Worm (Caenorhabditis elegans) whole organism, mixed stage, embryonic: ENCODE data around the gene C56G2.4.

Experiments used
- bed-3 ChIP-seq: fragments of 200-800 bp; sonication (Bioruptor generic); optimal IDR thresholded peaks from 3 replicates; lab custom pipeline; 2018; ENCODE audit warnings: mild to moderate bottlenecking, missing genetic modification characterization, moderate library complexity, missing compliant biosample characterization
- lin-13 ChIP-seq: fragments of 150-350 bp; optimal IDR thresholded peaks from 2 replicates; lab custom pipeline; 2014; ENCODE audit warnings: missing biosample characterization, missing genetic modification characterization
- mls-2 ChIP-seq: sonication (generic microtip); optimal IDR thresholded peaks from 2 replicates; lab custom pipeline; 2016; ENCODE audit warnings: mild to moderate bottlenecking, missing genetic modification characterization, moderate library complexity, missing compliant biosample characterization
- nhr-237 ChIP-seq: fragments of 150-350 bp; optimal IDR thresholded peaks from 2 replicates; lab custom pipeline; 2014; ENCODE audit warnings: missing biosample characterization, missing genetic modification characterization
- pha-4 ChIP-seq: fragments of 150-350 bp; optimal IDR thresholded peaks from 2 replicates; lab custom pipeline; 2018; ENCODE audit warnings: missing biosample characterization, missing genetic modification reagents, missing genetic modification characterization
- snpc-4 ChIP-seq: fragments of 150-350 bp; optimal IDR thresholded peaks from 2 replicates; lab custom pipeline; 2014; ENCODE audit warnings: missing biosample characterization, missing genetic modification characterization
- unc-62 ChIP-seq: fragments of 150-350 bp; optimal IDR thresholded peaks from 2 replicates; lab custom pipeline; 2014; ENCODE audit warnings: missing biosample characterization, missing genetic modification reagents, missing genetic modification characterization
- ztf-11 ChIP-seq: fragments of 150-350 bp; optimal IDR thresholded peaks from 2 replicates; lab custom pipeline; 2014; ENCODE audit warnings: missing biosample characterization, missing genetic modification characterization

DNA sequence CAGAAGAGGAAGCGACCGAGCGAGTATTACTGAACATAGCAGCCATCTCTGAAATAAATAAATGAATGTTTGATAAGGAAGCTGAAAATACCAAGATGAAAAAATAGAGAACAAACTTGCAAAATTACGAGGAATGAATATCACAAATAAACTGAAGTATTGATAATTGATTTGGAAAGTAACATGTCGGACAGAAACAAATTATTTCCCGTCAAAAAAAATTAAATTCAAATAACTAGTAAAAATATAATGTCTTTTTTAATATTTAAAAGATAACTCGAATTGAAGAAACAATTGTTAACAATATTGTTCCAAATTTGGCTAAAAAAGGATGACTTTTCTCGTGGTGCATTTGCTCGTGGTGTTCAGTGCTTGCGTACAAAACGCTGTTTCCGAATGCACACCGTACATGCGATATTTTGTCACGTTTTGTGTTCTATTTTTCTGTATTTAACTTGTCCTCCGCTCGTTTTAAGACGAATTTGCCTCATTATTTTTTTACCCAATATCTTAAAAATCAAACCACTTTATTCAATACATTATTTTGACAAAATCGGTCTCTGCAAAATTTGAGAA lies 10.4 kb downstream of the C56G2.4 start, which contains the start of gene rpn-13:
- no peak for TF ChIP-seq ztf-11 (tag; lab: Kevin White, UChicago)
- TF ChIP-seq bed-3 = no peak
- TF ChIP-seq mls-2 (tag; lab: Kevin White, UChicago) = no peak
- peak; percentile 31 for TF ChIP-seq lin-13
- TF ChIP-seq unc-62 = no peak
- no peak for TF ChIP-seq nhr-237 (tag; lab: Kevin White, UChicago)
- TF ChIP-seq snpc-4 = no peak
- TF ChIP-seq pha-4 (tag; lab: Kevin White, UChicago) = peak; percentile 10
